Worm (Caenorhabditis elegans): ENCODE data around the gene pcm-1.

DNA sequence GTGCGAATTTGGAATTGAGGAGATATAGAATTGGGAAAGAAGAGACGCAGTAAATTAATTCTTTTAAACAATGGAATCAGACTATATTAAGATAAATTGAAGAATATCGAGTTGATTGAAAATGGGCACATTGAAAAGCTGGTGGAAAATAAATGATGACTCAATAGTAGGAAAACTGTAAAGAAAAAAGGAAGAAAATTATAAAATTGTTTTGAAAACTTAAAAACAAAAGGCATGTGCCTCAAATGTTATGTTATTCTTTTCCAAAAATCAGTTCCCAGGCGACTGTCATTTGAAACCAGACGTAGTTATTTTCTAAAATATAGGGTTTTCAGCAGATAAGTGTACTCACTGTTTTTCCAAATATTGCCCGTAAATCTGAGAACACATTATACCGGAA lies 43.8 kb downstream of the pcm-1 start, which contains the start of gene C04E6.12:
- no peak for TF ChIP-seq F57A8.1 (GFP tag; optimal IDR thresholded peaks at IDR 0.05)
- TF ChIP-seq T07F8.4 (tag; optimal IDR thresholded peaks at IDR 0.05) = no peak
- TF ChIP-seq dpl-1 (GFP tag; optimal IDR thresholded peaks at IDR 0.05) = no peak
- no peak for TF ChIP-seq ets-4 (GFP tag; optimal IDR thresholded peaks at IDR 0.05)
- TF ChIP-seq nhr-179 (tag; optimal IDR thresholded peaks at IDR 0.05) = no peak

All from whole organism, young adult.